Worm (Caenorhabditis elegans) whole organism, L4/young adult: ENCODE data around the gene sysm-1.

Source experiments
- dao-5 ChIP-seq: sonication (generic microtip); optimal IDR thresholded peaks from 2 replicates; lab custom pipeline; 2016; ENCODE audit warnings: missing genotype, missing genetic modification characterization, moderate library complexity, missing compliant biosample characterization
- him-1 ChIP-seq: sonication (generic microtip); optimal IDR thresholded peaks from 2 replicates; lab custom pipeline; 2016; ENCODE audit warnings: missing genotype, missing genetic modification reagents, missing genetic modification characterization, missing compliant biosample characterization

ce11 chrII:9060332-9060840 lies 22.6 kb downstream of the sysm-1 start:
- peak; percentile 88 for TF ChIP-seq him-1 (tag; lab: Kevin White, UChicago)
- peak; percentile 9 for TF ChIP-seq dao-5 (tag; lab: Kevin White, UChicago)
